Worm (Caenorhabditis elegans) whole organism, mixed stage, embryonic: ENCODE results near the gene fbxb-7.

ENCODE experiments used
- blmp-1 ChIP-seq: fragments of 150-350 bp; optimal IDR thresholded peaks from 2 replicates; lab custom pipeline; 2014; ENCODE audit warnings: missing biosample characterization, missing genetic modification characterization
- ces-1 ChIP-seq: fragments of 150-350 bp; optimal IDR thresholded peaks from 2 replicates; lab custom pipeline; 2014; ENCODE audit warnings: missing biosample characterization, missing genetic modification reagents, missing genetic modification characterization
- ham-2 ChIP-seq: fragments of 200-800 bp; sonication (Bioruptor generic); optimal IDR thresholded peaks from 2 replicates; lab custom pipeline; 2018; ENCODE audit warnings: mild to moderate bottlenecking, missing genetic modification characterization, missing compliant biosample characterization
- lsy-2 ChIP-seq: fragments of 150-350 bp; optimal IDR thresholded peaks from 2 replicates; lab custom pipeline; 2014; ENCODE audit warnings: missing biosample characterization, missing genetic modification characterization
- mab-5 ChIP-seq: fragments of 150-350 bp; optimal IDR thresholded peaks from 2 replicates; lab custom pipeline; 2014; ENCODE audit warnings: missing biosample characterization, missing genetic modification characterization
- nhr-12 ChIP-seq: fragments of 150-350 bp; optimal IDR thresholded peaks from 2 replicates; lab custom pipeline; 2014; ENCODE audit warnings: missing biosample characterization, missing genetic modification characterization
- nhr-237 ChIP-seq: fragments of 150-350 bp; optimal IDR thresholded peaks from 2 replicates; lab custom pipeline; 2014; ENCODE audit warnings: missing biosample characterization, missing genetic modification characterization
- nhr-28 ChIP-seq: fragments of 150-350 bp; optimal IDR thresholded peaks from 2 replicates; lab custom pipeline; 2014; ENCODE audit warnings: missing biosample characterization, missing genetic modification characterization
- pha-4 ChIP-seq: fragments of 150-350 bp; optimal IDR thresholded peaks from 2 replicates; lab custom pipeline; 2018; ENCODE audit warnings: missing biosample characterization, missing genetic modification reagents, missing genetic modification characterization
- snpc-4 ChIP-seq: fragments of 150-350 bp; optimal IDR thresholded peaks from 2 replicates; lab custom pipeline; 2014; ENCODE audit warnings: missing biosample characterization, missing genetic modification characterization
- tbx-8 ChIP-seq: fragments of 200-800 bp; sonication (Bioruptor generic); optimal IDR thresholded peaks from 2 replicates; lab custom pipeline; 2018; ENCODE audit warnings: mild to moderate bottlenecking, missing genetic modification characterization, moderate library complexity, missing compliant biosample characterization
- unc-39 ChIP-seq: fragments of 150-350 bp; optimal IDR thresholded peaks from 2 replicates; lab custom pipeline; 2014; ENCODE audit warnings: missing biosample characterization, missing genetic modification characterization
- unc-62 ChIP-seq: fragments of 150-350 bp; optimal IDR thresholded peaks from 2 replicates; lab custom pipeline; 2014; ENCODE audit warnings: missing biosample characterization, missing genetic modification reagents, missing genetic modification characterization
- ztf-11 ChIP-seq: fragments of 150-350 bp; optimal IDR thresholded peaks from 2 replicates; lab custom pipeline; 2014; ENCODE audit warnings: missing biosample characterization, missing genetic modification characterization

ce11 chrV:17350093-17350492 lies 27.1 kb upstream of the fbxb-7 start, which contains the start of gene lsy-27:
- TF ChIP-seq unc-39 (tag; lab: Kevin White, UChicago) (no peak), snpc-4 (no peak), ztf-11 (tag; lab: Kevin White, UChicago) (no peak), pha-4 (tag; lab: Kevin White, UChicago) (no peak), tbx-8 (GFP tag; lab: Kevin White, UChicago) (no peak), blmp-1 (tag; lab: Kevin White, UChicago) (no peak), mab-5 (no peak), ces-1 (GFP tag; lab: Kevin White, UChicago) (no peak), unc-62 (no peak), nhr-28 (tag; lab: Kevin White, UChicago) (no peak), nhr-12 (tag; lab: Kevin White, UChicago) (no peak), lsy-2 (tag; lab: Kevin White, UChicago) (no peak), nhr-237 (tag; lab: Kevin White, UChicago) (no peak), ham-2 (GFP tag; lab: Kevin White, UChicago) (no peak)
